Fruit fly (Drosophila melanogaster) whole organism, pupa: ENCODE results near the gene CG42705.

Experiments used
- CG10348 ChIP-seq: fragments of 200-800 bp; sonication (Bioruptor generic); IDR thresholded peaks from 2 replicates; pipeline ENCODE4 v1.3.6; 2022; ENCODE audit warnings: missing biosample characterization, missing genetic modification characterization
- CG12605 ChIP-seq: fragments of 200-800 bp; sonication (Bioruptor generic); IDR thresholded peaks from 2 replicates; pipeline ENCODE4 v1.3.6; 2022; ENCODE audit warnings: missing biosample characterization, missing genetic modification characterization
- CG13204 ChIP-seq: fragments of 200-800 bp; sonication (Bioruptor generic); optimal IDR thresholded peaks from 2 replicates; lab custom pipeline; 2018; ENCODE audit warnings: missing biosample characterization, mild to moderate bottlenecking, missing genetic modification characterization, moderate library complexity
- CG14655 ChIP-seq: fragments of 200-800 bp; sonication (Bioruptor generic); optimal IDR thresholded peaks from 3 replicates; lab custom pipeline; 2017; ENCODE audit warnings: mild to moderate bottlenecking, missing biosample characterization, missing genetic modification reagents, missing genetic modification characterization
- CG15710 ChIP-seq: fragments of 200-800 bp; sonication (Bioruptor generic); optimal IDR thresholded peaks from 2 replicates; lab custom pipeline; 2018; ENCODE audit warnings: missing biosample characterization, mild to moderate bottlenecking, missing genetic modification characterization, moderate library complexity
- CG17806 ChIP-seq: fragments of 200-800 bp; sonication (Bioruptor generic); optimal IDR thresholded peaks from 2 replicates; lab custom pipeline; 2018; ENCODE audit warnings: missing biosample characterization, mild to moderate bottlenecking, missing genetic modification characterization, moderate library complexity
- CG32121 ChIP-seq: fragments of 200-800 bp; sonication (Bioruptor generic); IDR thresholded peaks from 2 replicates; pipeline ENCODE4 v1.3.6; 2022; ENCODE audit warnings: missing biosample characterization, missing genetic modification characterization
- CG34367 ChIP-seq: fragments of 200-800 bp; sonication (Bioruptor generic); optimal IDR thresholded peaks from 2 replicates; lab custom pipeline; 2018; ENCODE audit warnings: missing biosample characterization, mild to moderate bottlenecking, missing genetic modification characterization
- CG4496 ChIP-seq: fragments of 200-800 bp; sonication (Bioruptor generic); IDR thresholded peaks from 3 replicates; pipeline ENCODE4 v1.3.6; 2022; ENCODE audit warnings: missing biosample characterization, missing genetic modification characterization
- CG8159 ChIP-seq: fragments of 200-800 bp; sonication (Bioruptor generic); optimal IDR thresholded peaks from 3 replicates; lab custom pipeline; 2018; ENCODE audit warnings: missing biosample characterization, mild to moderate bottlenecking, missing genetic modification characterization, moderate library complexity
- CG8301 ChIP-seq: fragments of 200-800 bp; sonication (Bioruptor generic); optimal IDR thresholded peaks from 2 replicates; lab custom pipeline; 2018; ENCODE audit warnings: missing biosample characterization, mild to moderate bottlenecking, missing genetic modification characterization
- CG9948 ChIP-seq: fragments of 200-800 bp; sonication (Bioruptor generic); optimal IDR thresholded peaks from 2 replicates; lab custom pipeline; 2018; ENCODE audit warnings: missing biosample characterization, mild to moderate bottlenecking, missing genetic modification characterization, moderate library complexity
- D1 ChIP-seq: fragments of 200-800 bp; sonication (Bioruptor generic); optimal IDR thresholded peaks from 2 replicates; lab custom pipeline; 2018; ENCODE audit warnings: missing biosample characterization, mild to moderate bottlenecking, missing genetic modification characterization, moderate library complexity
- EcR ChIP-seq: fragments of 200-800 bp; sonication (Bioruptor generic); optimal IDR thresholded peaks from 3 replicates; lab custom pipeline; 2019; ENCODE audit warnings: missing biosample characterization, missing genetic modification characterization, mild to moderate bottlenecking, moderate library complexity, missing genetic modification reagents
- Ets98B ChIP-seq: fragments of 200-800 bp; sonication (Bioruptor generic); IDR thresholded peaks from 2 replicates; pipeline ENCODE4 v1.3.6; 2022; ENCODE audit warnings: missing biosample characterization, missing genetic modification characterization
- Pif1A ChIP-seq: fragments of 200-800 bp; sonication (Bioruptor generic); optimal IDR thresholded peaks from 3 replicates; lab custom pipeline; 2016; ENCODE audit warnings: missing biosample characterization, missing genetic modification characterization
- Pif1B ChIP-seq: fragments of 200-800 bp; sonication (Bioruptor generic); optimal IDR thresholded peaks from 3 replicates; lab custom pipeline; 2016; ENCODE audit warnings: missing biosample characterization, missing genetic modification characterization
- Snoo ChIP-seq: fragments of 200-800 bp; sonication (Bioruptor generic); optimal IDR thresholded peaks from 3 replicates; lab custom pipeline; 2017; ENCODE audit warnings: missing biosample characterization, mild to moderate bottlenecking, missing genetic modification characterization, inconsistent platforms
- fd96Ca ChIP-seq: fragments of 200-800 bp; sonication (Bioruptor generic); IDR thresholded peaks from 3 replicates; pipeline ENCODE4 v1.3.6; 2022; ENCODE audit warnings: missing biosample characterization, missing genetic modification characterization
- gl ChIP-seq: fragments of 200-800 bp; sonication (Bioruptor generic); optimal IDR thresholded peaks from 2 replicates; lab custom pipeline; 2018; ENCODE audit warnings: missing biosample characterization, mild to moderate bottlenecking, missing genetic modification characterization
- rn ChIP-seq: fragments of 200-800 bp; sonication (Bioruptor generic); IDR thresholded peaks from 2 replicates; pipeline ENCODE4 v1.3.6; 2022; ENCODE audit warnings: missing biosample characterization, missing genetic modification characterization

Gene CG42705

dm6 chrX:7413569-7413968 lies at the start of gene CG42705:
Gene CG42705 (plus strand): TSS chrX:7413869.
- no peak for TF ChIP-seq Ets98B (GFP tag; lab: Robert Waterston, UW)
- no peak for TF ChIP-seq EcR (GFP tag; lab: Kevin White, UChicago)
- TF ChIP-seq CG13204 (GFP tag; lab: Kevin White, UChicago): no peak
- TF ChIP-seq CG10348 (GFP tag; lab: Robert Waterston, UW): no peak
- no peak for TF ChIP-seq CG32121 (GFP tag; lab: Robert Waterston, UW)
- no peak for TF ChIP-seq fd96Ca (GFP tag; lab: Robert Waterston, UW)
- no peak for TF ChIP-seq CG8301 (tag; lab: Kevin White, UChicago)
- TF ChIP-seq gl (tag; lab: Kevin White, UChicago): no peak
- no peak for TF ChIP-seq CG17806 (tag; lab: Kevin White, UChicago)
- TF ChIP-seq rn (GFP tag; lab: Robert Waterston, UW): no peak
- TF ChIP-seq CG12605 (GFP tag; lab: Robert Waterston, UW): no peak
- TF ChIP-seq CG8159: no peak
- no peak for TF ChIP-seq D1
- no peak for TF ChIP-seq Pif1B (GFP tag; lab: Kevin White, UChicago)
- no peak for TF ChIP-seq CG34367 (tag; lab: Kevin White, UChicago)
- TF ChIP-seq Pif1A (GFP tag; lab: Kevin White, UChicago): no peak
- no peak for TF ChIP-seq Snoo (tag; lab: Kevin White, UChicago)
- TF ChIP-seq CG14655 (GFP tag; lab: Kevin White, UChicago): no peak
- no peak for TF ChIP-seq CG4496 (GFP tag; lab: Robert Waterston, UW)

dm6 chrX:7368361-7368760 lies 45.3 kb upstream of the CG42705 start:
- TF ChIP-seq D1 (no peak), CG10348 (GFP tag; lab: Robert Waterston, UW) (no peak), fd96Ca (GFP tag; lab: Robert Waterston, UW) (no peak), CG32121 (GFP tag; lab: Robert Waterston, UW) (no peak), CG13204 (GFP tag; lab: Kevin White, UChicago) (no peak), CG9948 (no peak), CG8159 (no peak), EcR (GFP tag; lab: Kevin White, UChicago) (no peak), CG15710 (tag; lab: Kevin White, UChicago) (no peak), CG8301 (tag; lab: Kevin White, UChicago) (no peak), Ets98B (GFP tag; lab: Robert Waterston, UW) (no peak), Pif1B (GFP tag; lab: Kevin White, UChicago) (no peak), Pif1A (GFP tag; lab: Kevin White, UChicago) (no peak), Snoo (tag; lab: Kevin White, UChicago) (no peak), CG17806 (tag; lab: Kevin White, UChicago) (no peak), gl (tag; lab: Kevin White, UChicago) (no peak)

- TF ChIP-seq CG17806 (tag; lab: Kevin White, UChicago) (peak; percentile 15), CG13204 (GFP tag; lab: Kevin White, UChicago) (no peak), CG8159 (peak; percentile 35), rn (GFP tag; lab: Robert Waterston, UW) (no peak), CG32121 (GFP tag; lab: Robert Waterston, UW) (no peak), Pif1B (GFP tag; lab: Kevin White, UChicago) (no peak), EcR (GFP tag; lab: Kevin White, UChicago) (no peak), Pif1A (GFP tag; lab: Kevin White, UChicago) (no peak), CG15710 (tag; lab: Kevin White, UChicago) (peak; percentile 26), CG14655 (GFP tag; lab: Kevin White, UChicago) (no peak), Snoo (tag; lab: Kevin White, UChicago) (no peak)
- TF ChIP-seq, all 21 proteins: peak for 3
Observed at dm6 chrX:7372475-7372874, 41.2 kb upstream of the CG42705 start.

dm6 chrX:7377840-7378239 lies 35.8 kb upstream of the CG42705 start, which contains the start of gene CheA7a:
Gene CheA7a (plus strand): TSS chrX:7378140.
- TF ChIP-seq Snoo (tag; lab: Kevin White, UChicago) (no peak), Pif1A (GFP tag; lab: Kevin White, UChicago) (no peak), CG14655 (GFP tag; lab: Kevin White, UChicago) (no peak), fd96Ca (GFP tag; lab: Robert Waterston, UW) (no peak), Ets98B (GFP tag; lab: Robert Waterston, UW) (no peak), CG10348 (GFP tag; lab: Robert Waterston, UW) (no peak), CG17806 (tag; lab: Kevin White, UChicago) (no peak), CG15710 (tag; lab: Kevin White, UChicago) (no peak), rn (GFP tag; lab: Robert Waterston, UW) (no peak), CG34367 (tag; lab: Kevin White, UChicago) (no peak), CG13204 (GFP tag; lab: Kevin White, UChicago) (no peak), gl (tag; lab: Kevin White, UChicago) (no peak), CG4496 (GFP tag; lab: Robert Waterston, UW) (no peak), CG32121 (GFP tag; lab: Robert Waterston, UW) (no peak), D1 (no peak), EcR (GFP tag; lab: Kevin White, UChicago) (no peak), CG8159 (no peak)

dm6 chrX:7379569-7379968 lies 34.1 kb upstream of the CG42705 start:
- TF ChIP-seq CG15710 (tag; lab: Kevin White, UChicago): peak; percentile 43
- TF ChIP-seq CG8301 (tag; lab: Kevin White, UChicago): peak; percentile 21
- TF ChIP-seq Ets98B (GFP tag; lab: Robert Waterston, UW): no peak
- TF ChIP-seq D1: no peak
- TF ChIP-seq CG9948: peak; percentile 35
- no peak for TF ChIP-seq Snoo (tag; lab: Kevin White, UChicago)
- TF ChIP-seq CG4496 (GFP tag; lab: Robert Waterston, UW): no peak
- TF ChIP-seq CG13204 (GFP tag; lab: Kevin White, UChicago): no peak
- no peak for TF ChIP-seq EcR (GFP tag; lab: Kevin White, UChicago)
- TF ChIP-seq CG14655 (GFP tag; lab: Kevin White, UChicago): peak; percentile 37
- peak; percentile 8 for TF ChIP-seq CG34367 (tag; lab: Kevin White, UChicago)
- no peak for TF ChIP-seq gl (tag; lab: Kevin White, UChicago)
- TF ChIP-seq Pif1B (GFP tag; lab: Kevin White, UChicago): no peak
- no peak for TF ChIP-seq CG17806 (tag; lab: Kevin White, UChicago)
- no peak for TF ChIP-seq rn (GFP tag; lab: Robert Waterston, UW)
- no peak for TF ChIP-seq CG12605 (GFP tag; lab: Robert Waterston, UW)
- TF ChIP-seq Pif1A (GFP tag; lab: Kevin White, UChicago): peak; percentile 37
- peak; percentile 52 for TF ChIP-seq CG8159
- TF ChIP-seq CG10348 (GFP tag; lab: Robert Waterston, UW): no peak
- TF ChIP-seq CG32121 (GFP tag; lab: Robert Waterston, UW): no peak
- TF ChIP-seq fd96Ca (GFP tag; lab: Robert Waterston, UW): peak; percentile 45; the same call in 1 of the 3 replicates
